Worm (Caenorhabditis elegans): ENCODE data around the gene R03H10.2.
"Not testable (repeated sequence)": the region's sequence is repeated elsewhere in the genome, so short reads cannot be mapped to it uniquely, and the experiment has no call there.

DNA sequence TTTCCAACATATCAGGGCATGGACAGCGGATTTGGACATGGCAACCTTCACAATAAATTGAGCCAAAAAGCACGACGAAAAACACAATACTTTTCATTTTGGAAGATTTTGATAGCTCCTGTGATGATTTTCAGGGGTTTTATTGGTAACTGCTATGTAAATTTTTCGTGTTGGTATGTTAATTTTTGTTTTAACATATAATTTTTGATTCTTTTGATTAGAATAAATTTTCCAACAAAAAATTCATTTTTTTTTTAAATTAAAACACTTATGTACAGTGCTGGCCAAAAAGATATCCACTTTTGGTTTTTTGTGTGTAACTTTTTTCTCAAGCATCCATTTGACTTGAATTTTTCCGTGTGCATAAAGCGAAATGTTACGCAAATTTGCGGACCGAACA lies 12.8 kb downstream of the R03H10.2 start, which contains the start of gene R03H10.4:
- TF ChIP-seq ref-2 (tag; optimal IDR thresholded peaks at IDR 0.05); mec-3 (tag; optimal IDR thresholded peaks at IDR 0.05; ENCODE audit: borderline replicate concordance); tbx-7 (tag; optimal IDR thresholded peaks at IDR 0.05); unc-86 (tag; optimal IDR thresholded peaks at IDR 0.05); lin-11 (tag; optimal IDR thresholded peaks at IDR 0.05); ama-1 (optimal IDR thresholded peaks at IDR 0.05); sdc-2 (tag; optimal IDR thresholded peaks at IDR 0.05); ceh-9 (tag; optimal IDR thresholded peaks at IDR 0.05); pha-4 (tag; optimal IDR thresholded peaks at IDR 0.05); eyg-1 (tag; optimal IDR thresholded peaks at IDR 0.05); sox-4 (tag; optimal IDR thresholded peaks at IDR 0.05); F13H6.1 (tag; optimal IDR thresholded peaks at IDR 0.05); fkh-10 (GFP tag; optimal IDR thresholded peaks at IDR 0.05): not testable (repeated sequence)

Measured in whole organism, late embryonic.